Worm (Caenorhabditis elegans) whole organism, L2 larva: ENCODE measurements around the gene W09H1.3.

ENCODE experiments used
- F13H6.1 ChIP-seq: sonication (generic microtip); optimal IDR thresholded peaks from 2 replicates; lab custom pipeline; 2016; ENCODE audit warnings: missing genetic modification characterization, missing compliant biosample characterization
- R02D3.7 ChIP-seq: fragments of 150-350 bp; optimal IDR thresholded peaks from 2 replicates; lab custom pipeline; 2014; ENCODE audit warnings: missing biosample characterization, missing genetic modification characterization
- Y55F3AM.14 ChIP-seq: fragments of 200-800 bp; sonication (Bioruptor generic); optimal IDR thresholded peaks from 2 replicates; lab custom pipeline; 2018; ENCODE audit warnings: mild to moderate bottlenecking, missing genetic modification characterization, missing compliant biosample characterization
- ceh-82 ChIP-seq: fragments of 150-350 bp; optimal IDR thresholded peaks from 2 replicates; lab custom pipeline; 2014; ENCODE audit warnings: missing biosample characterization, missing genetic modification characterization
- crh-2 ChIP-seq: sonication (generic microtip); optimal IDR thresholded peaks from 2 replicates; lab custom pipeline; 2017; ENCODE audit warnings: missing biosample characterization, missing genetic modification characterization
- elt-1 ChIP-seq: fragments of 150-350 bp; optimal IDR thresholded peaks from 2 replicates; lab custom pipeline; 2014; ENCODE audit warnings: missing biosample characterization, missing genetic modification characterization
- elt-3 ChIP-seq: sonication (generic microtip); optimal IDR thresholded peaks from 2 replicates; lab custom pipeline; 2017; ENCODE audit warnings: missing biosample characterization, missing genetic modification characterization
- gmeb-1 ChIP-seq: fragments of 150-350 bp; optimal IDR thresholded peaks from 2 replicates; lab custom pipeline; 2014; ENCODE audit warnings: missing biosample characterization, missing genetic modification characterization
- lin-11 ChIP-seq: fragments of 150-350 bp; sonication (generic microtip); optimal IDR thresholded peaks from 2 replicates; lab custom pipeline; 2014; ENCODE audit warnings: missing biosample characterization, missing genetic modification characterization, inconsistent platforms, mixed read lengths
- lsy-2 ChIP-seq, 2 experiments: fragments of 150-350 bp in 1 of 2; sonication (generic microtip) in 1 of 2; optimal IDR thresholded peaks; 2 replicates each; lab custom pipeline; 2014 to 2017; ENCODE audit warnings: missing biosample characterization in 2 of 2, missing genetic modification characterization in 2 of 2
- mbf-1 ChIP-seq: sonication (generic microtip); optimal IDR thresholded peaks from 2 replicates; lab custom pipeline; 2017; ENCODE audit warnings: missing biosample characterization, missing genetic modification characterization
- nhr-11 ChIP-seq: fragments of 150-350 bp; optimal IDR thresholded peaks from 2 replicates; lab custom pipeline; 2014; ENCODE audit warnings: missing biosample characterization, missing genetic modification characterization
- nhr-12 ChIP-seq: fragments of 150-350 bp; optimal IDR thresholded peaks from 2 replicates; lab custom pipeline; 2014; ENCODE audit warnings: missing biosample characterization, missing genetic modification characterization
- nhr-129 ChIP-seq: fragments of 150-350 bp; optimal IDR thresholded peaks from 2 replicates; lab custom pipeline; 2014; ENCODE audit warnings: missing biosample characterization, missing genetic modification characterization
- nhr-21 ChIP-seq: fragments of 150-350 bp; optimal IDR thresholded peaks from 2 replicates; lab custom pipeline; 2014; ENCODE audit warnings: missing biosample characterization, missing genetic modification characterization
- nhr-23 ChIP-seq: fragments of 150-350 bp; optimal IDR thresholded peaks from 2 replicates; lab custom pipeline; 2014; ENCODE audit warnings: missing biosample characterization, missing genetic modification reagents, missing genetic modification characterization
- nhr-237 ChIP-seq: fragments of 150-350 bp; optimal IDR thresholded peaks from 2 replicates; lab custom pipeline; 2014; ENCODE audit warnings: missing biosample characterization, missing genetic modification characterization
- nhr-6 ChIP-seq: fragments of 150-350 bp; optimal IDR thresholded peaks from 2 replicates; lab custom pipeline; 2014; ENCODE audit warnings: missing biosample characterization, missing genetic modification characterization
- nhr-77 ChIP-seq: fragments of 150-350 bp; optimal IDR thresholded peaks from 2 replicates; lab custom pipeline; 2014; ENCODE audit warnings: missing biosample characterization, missing genetic modification characterization
- peb-1 ChIP-seq: fragments of 150-350 bp; optimal IDR thresholded peaks from 2 replicates; lab custom pipeline; 2014; ENCODE audit warnings: missing biosample characterization, missing genetic modification characterization
- sma-3 ChIP-seq: sonication (generic microtip); optimal IDR thresholded peaks from 2 replicates; lab custom pipeline; 2016; ENCODE audit warnings: missing genetic modification reagents, missing genetic modification characterization, missing compliant biosample characterization
- sma-9 ChIP-seq, 2 experiments: fragments of 150-350 bp in 1 of 2; sonication (generic microtip) in 1 of 2; optimal IDR thresholded peaks; 2 replicates each; lab custom pipeline; 2014 to 2016; ENCODE audit warnings: missing genetic modification characterization in 2 of 2, mild to moderate bottlenecking in 1 of 2, missing biosample characterization in 1 of 2, missing compliant biosample characterization in 1 of 2, missing genetic modification reagents in 1 of 2, moderate library complexity in 1 of 2
- snpc-4 ChIP-seq: fragments of 150-350 bp; optimal IDR thresholded peaks from 2 replicates; lab custom pipeline; 2014; ENCODE audit warnings: missing biosample characterization, missing genetic modification characterization
- unc-55 ChIP-seq: fragments of 150-350 bp; sonication (generic microtip); optimal IDR thresholded peaks from 3 replicates; lab custom pipeline; 2014; ENCODE audit warnings: missing biosample characterization, missing genetic modification reagents, missing genetic modification characterization
- unc-62 ChIP-seq: fragments of 150-350 bp; optimal IDR thresholded peaks from 2 replicates; lab custom pipeline; 2014; ENCODE audit warnings: missing biosample characterization, missing genetic modification reagents, missing genetic modification characterization
- ztf-11 ChIP-seq: sonication (generic microtip); optimal IDR thresholded peaks from 2 replicates; lab custom pipeline; 2017; ENCODE audit warnings: missing biosample characterization, missing genetic modification characterization

Gene W09H1.3

DNA sequence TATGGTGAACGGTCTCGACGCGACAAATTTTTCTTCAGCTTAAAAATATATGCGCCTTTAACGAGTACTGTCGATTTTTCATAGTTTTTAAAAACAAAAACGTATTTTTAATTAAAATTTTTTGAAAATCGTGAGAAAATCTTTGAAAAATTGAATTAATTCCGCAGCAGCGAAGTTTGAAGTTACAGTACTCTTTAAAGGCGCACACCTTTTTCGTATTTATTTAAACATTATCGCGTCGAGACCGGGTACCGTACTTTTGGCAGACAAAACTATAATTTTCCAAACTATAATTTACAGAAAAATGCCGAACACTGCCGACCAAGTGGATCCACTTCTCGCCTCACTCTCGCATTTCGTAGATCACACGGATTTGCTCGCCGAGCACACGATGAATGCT lies 31.6 kb downstream of the W09H1.3 start, which contains the start of gene F15D4.2:
F15D4.2 (plus strand) TSS at position 301 of the 400 bp plus-strand sequence.
- TF ChIP-seq unc-55 (GFP tag; lab: Kevin White, UChicago) (no peak), Y55F3AM.14 (GFP tag; lab: Kevin White, UChicago) (no peak), ceh-82 (tag; lab: Kevin White, UChicago) (no peak), lin-11 (tag; lab: Kevin White, UChicago) (no peak), nhr-129 (tag; lab: Kevin White, UChicago) (no peak), sma-3 (no peak), nhr-237 (tag; lab: Kevin White, UChicago) (no peak), nhr-6 (tag; lab: Kevin White, UChicago) (no peak), R02D3.7 (tag; lab: Kevin White, UChicago) (no peak), nhr-12 (tag; lab: Kevin White, UChicago) (no peak), lsy-2 (tag; optimal IDR thresholded peaks at IDR 0.05; lab: Kevin White, UChicago) (no peak), elt-3 (tag; lab: Kevin White, UChicago) (no peak), crh-2 (tag; lab: Kevin White, UChicago) (no peak), sma-9 (GFP tag; optimal IDR thresholded peaks at IDR 0.05; lab: Kevin White, UChicago) (no peak), sma-9 (tag; optimal IDR thresholded peaks at IDR 0.05; lab: Kevin White, UChicago) (no peak), gmeb-1 (tag; lab: Kevin White, UChicago) (no peak), unc-62 (GFP tag; lab: Kevin White, UChicago) (no peak), nhr-11 (tag; lab: Kevin White, UChicago) (no peak)

DNA sequence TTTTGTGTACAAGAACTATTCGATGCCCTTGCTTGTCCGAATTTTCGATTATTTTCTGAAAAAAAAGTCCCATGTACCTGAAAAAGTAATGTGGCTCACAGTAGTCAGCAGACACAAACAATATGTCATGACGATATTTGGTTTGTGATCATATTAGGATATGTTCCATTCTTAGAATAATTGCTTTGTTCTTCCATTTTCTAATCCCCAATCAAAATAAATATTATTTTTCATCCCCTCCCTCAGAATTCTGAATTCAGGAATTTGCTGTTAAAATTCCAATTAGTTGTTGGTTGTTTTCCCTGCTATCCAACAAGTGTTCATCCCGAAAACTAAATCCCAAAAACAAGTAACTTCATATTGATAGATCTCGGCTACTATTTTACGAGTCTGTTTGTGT lies 35.1 kb downstream of the W09H1.3 start:
- no peak for TF ChIP-seq F13H6.1 (tag; lab: Kevin White, UChicago)
- TF ChIP-seq ztf-11 (tag; lab: Kevin White, UChicago): no peak

DNA sequence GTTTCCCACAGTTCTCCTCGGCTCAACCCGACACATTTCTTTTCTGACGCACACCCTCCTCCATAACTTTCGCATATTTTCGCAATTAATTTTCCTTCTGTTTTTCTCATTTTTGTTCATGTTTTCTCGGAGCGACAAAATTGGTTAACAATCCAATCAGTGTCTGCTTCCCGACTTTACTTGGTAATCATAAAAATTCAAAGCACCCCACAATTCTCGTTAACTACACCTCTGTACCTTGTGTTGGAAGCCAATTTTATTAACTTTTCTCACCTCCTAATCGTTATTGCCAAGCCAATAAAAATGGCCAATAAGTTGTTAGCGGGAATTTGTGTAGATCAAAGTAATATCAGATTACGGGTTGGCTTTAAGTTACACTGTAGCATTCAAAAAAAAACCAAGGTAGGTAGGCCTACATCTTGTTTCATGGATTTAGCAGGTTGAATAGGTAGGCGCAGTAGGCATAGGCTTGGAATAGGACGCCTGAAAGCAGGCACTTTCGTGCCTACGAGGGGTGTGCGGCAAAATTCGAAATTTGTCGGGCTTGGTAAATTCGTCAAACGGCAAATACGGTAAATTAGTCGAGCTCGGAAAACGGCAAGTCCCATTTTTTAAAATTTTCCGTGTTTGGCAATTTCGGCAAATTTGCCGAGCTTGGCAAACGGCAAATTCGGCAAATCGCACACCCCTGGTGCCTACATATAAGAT lies 46.4 kb downstream of the W09H1.3 start:
- TF ChIP-seq nhr-21 (tag; lab: Kevin White, UChicago): peak; percentile 20
- no peak for TF ChIP-seq snpc-4 (tag; lab: Kevin White, UChicago)

DNA sequence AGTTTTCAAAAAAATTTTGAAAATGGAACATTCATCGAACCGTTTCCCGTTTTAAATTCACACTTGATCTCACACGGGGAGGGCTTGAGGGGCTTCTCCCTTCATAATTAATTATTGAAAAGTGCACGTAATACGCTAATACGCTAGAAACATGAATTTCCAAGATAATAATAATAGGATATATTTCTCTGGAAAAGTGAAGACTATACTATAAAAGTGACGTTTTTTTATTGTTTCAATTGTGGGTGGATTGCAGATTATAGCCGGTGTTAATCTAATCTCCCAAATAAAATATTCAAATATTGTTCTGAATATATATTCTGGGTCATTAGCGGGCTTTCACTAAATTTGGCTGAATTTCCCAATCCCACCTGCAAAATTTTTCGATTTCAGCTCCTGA lies 49.5 kb downstream of the W09H1.3 start:
- TF ChIP-seq R02D3.7 (tag; lab: Kevin White, UChicago) (no peak), nhr-77 (no peak), nhr-237 (tag; lab: Kevin White, UChicago) (no peak), nhr-129 (tag; lab: Kevin White, UChicago) (no peak), nhr-23 (no peak), unc-55 (GFP tag; lab: Kevin White, UChicago) (no peak), elt-1 (no peak), crh-2 (tag; lab: Kevin White, UChicago) (no peak), mbf-1 (tag; lab: Kevin White, UChicago) (no peak), unc-62 (GFP tag; lab: Kevin White, UChicago) (no peak), peb-1 (no peak), nhr-21 (tag; lab: Kevin White, UChicago) (no peak)
